Worm (Caenorhabditis elegans): Measurements from ENCODE around the gene W04D12.1.

W04D12.1 gene

DNA sequence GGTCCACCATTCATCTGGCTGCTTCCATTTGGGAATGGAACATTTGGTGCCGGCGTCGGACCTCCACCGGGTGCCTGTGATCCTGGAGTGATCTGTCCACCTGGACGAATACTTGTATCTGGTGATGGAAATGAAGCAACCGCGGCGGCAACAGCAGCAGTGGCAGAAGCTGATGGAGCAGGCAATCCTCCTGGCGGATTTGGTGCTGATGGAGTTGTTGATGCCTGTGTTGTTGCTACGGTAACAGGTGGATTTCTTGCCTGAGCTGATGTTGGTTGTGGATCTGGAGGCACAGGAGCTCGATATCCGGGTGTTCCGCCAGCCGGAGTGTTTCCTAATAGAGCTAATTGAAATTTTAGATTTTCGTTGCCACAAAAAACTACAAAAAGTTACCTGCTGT is 4.3 kb upstream of the W04D12.1 start:
- TF ChIP-seq dmd-4 (tag; optimal IDR thresholded peaks at IDR 0.05) (no peak), F13H6.1 (tag; optimal IDR thresholded peaks at IDR 0.05) (no peak), blmp-1 (tag; optimal IDR thresholded peaks at IDR 0.05; ENCODE audit: insufficient read depth) (no peak), egl-27 (tag; optimal IDR thresholded peaks at IDR 0.05) (no peak), lin-39 (tag; optimal IDR thresholded peaks at IDR 0.05) (no peak), skn-1 (tag; optimal IDR thresholded peaks at IDR 0.05) (no peak), ztf-4 (tag; optimal IDR thresholded peaks at IDR 0.05) (no peak), lin-11 (tag; optimal IDR thresholded peaks at IDR 0.05) (no peak), nhr-6 (tag; optimal IDR thresholded peaks at IDR 0.05) (no peak), nhr-129 (tag; optimal IDR thresholded peaks at IDR 0.05) (no peak), ztf-1 (GFP tag; conservative IDR thresholded peaks at IDR 0.05) (no peak), unc-55 (GFP tag; optimal IDR thresholded peaks at IDR 0.05) (no peak)

DNA sequence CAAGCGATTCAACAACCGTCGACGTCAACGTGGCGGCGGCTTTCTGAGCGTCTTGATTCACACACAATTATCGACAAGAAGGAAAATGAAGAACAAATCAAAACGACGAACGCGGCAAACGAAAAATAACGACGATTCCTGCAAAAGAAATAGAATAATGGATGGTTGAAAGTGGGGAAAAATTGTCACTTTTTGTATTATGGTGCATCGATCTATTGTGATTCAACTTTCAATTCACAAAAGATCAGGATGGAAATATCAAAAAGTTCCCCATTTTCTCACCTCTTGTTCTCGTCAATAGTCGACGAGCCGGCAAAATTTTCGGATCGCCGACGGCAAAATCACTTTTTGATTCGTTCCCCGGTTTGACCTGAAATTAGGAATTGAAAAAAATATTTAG is 3.4 kb upstream of the W04D12.1 start, which contains the start of the genes R12B2.13 and mdt-15:
TSS of gene R12B2.13 (minus strand) at position 101 of the 400 bp plus-strand sequence.
TSS of gene mdt-15 (minus strand) at position 376 of the 400 bp plus-strand sequence.
- no peak for TF ChIP-seq nhr-6 (tag; optimal IDR thresholded peaks at IDR 0.05)
- TF ChIP-seq mab-5 (tag; optimal IDR thresholded peaks at IDR 0.05) = no peak
- TF ChIP-seq ZK546.5 (tag; optimal IDR thresholded peaks at IDR 0.05) = no peak
- TF ChIP-seq nhr-10 (tag; optimal IDR thresholded peaks at IDR 0.05) = no peak
- TF ChIP-seq Y55F3AM.14 (GFP tag; optimal IDR thresholded peaks at IDR 0.05) = no peak

DNA sequence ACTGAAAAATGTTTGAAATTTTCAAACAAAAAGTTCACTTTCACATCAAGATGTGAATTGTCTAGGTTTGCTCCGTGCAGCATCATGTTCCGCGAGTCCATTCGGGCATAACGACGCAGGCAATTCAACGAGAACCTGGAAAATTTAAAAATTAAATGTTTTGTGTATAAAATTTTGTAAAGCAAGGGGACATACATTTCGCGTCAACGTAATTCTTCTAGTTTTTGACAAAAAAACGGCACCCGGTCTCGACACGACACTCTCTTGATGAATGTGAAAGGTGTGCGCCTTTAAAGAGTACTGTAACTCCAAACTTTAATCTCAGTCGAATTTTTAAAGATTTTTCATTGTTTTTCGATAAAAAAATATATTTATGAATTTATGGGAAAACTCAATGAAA is 2.7 kb upstream of the W04D12.1 start, which contains the start of gene R12B2.6:
TSS of gene R12B2.6 (minus strand) at position 101 of the 400 bp plus-strand sequence.
- TF ChIP-seq ceh-82 (tag; optimal IDR thresholded peaks at IDR 0.05) = no peak
- TF ChIP-seq lsy-2 (tag; optimal IDR thresholded peaks at IDR 0.05) = no peak
- no peak for TF ChIP-seq peb-1 (tag; optimal IDR thresholded peaks at IDR 0.05)
- no peak for TF ChIP-seq nhr-6 (tag; optimal IDR thresholded peaks at IDR 0.05)
- no peak for TF ChIP-seq R02D3.7 (tag; optimal IDR thresholded peaks at IDR 0.05)
- no peak for TF ChIP-seq ztf-11 (tag; optimal IDR thresholded peaks at IDR 0.05)
- TF ChIP-seq lin-13 (GFP tag; optimal IDR thresholded peaks at IDR 0.05) = no peak
- no peak for TF ChIP-seq F13H6.1 (tag; optimal IDR thresholded peaks at IDR 0.05)
- TF ChIP-seq unc-55 (GFP tag; optimal IDR thresholded peaks at IDR 0.05) = no peak

DNA sequence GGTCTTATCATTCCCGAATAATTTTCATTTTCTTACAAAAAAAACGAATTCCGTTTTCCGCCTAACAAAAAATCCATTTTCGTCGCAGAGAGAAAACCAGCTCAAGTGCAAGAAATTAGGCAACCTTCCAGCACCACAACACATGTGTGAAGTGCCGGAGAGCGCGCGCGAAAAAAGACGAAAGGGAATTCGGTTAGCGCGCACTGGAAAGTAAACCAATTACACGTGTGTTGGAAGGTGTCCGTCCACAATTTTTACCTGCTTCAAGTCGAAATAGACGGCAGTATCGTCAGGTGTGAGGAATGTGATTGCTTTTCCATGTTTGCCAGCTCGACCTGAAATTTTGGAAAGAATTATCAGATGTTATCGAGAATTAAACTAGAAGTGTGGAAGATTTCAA is 2.1 kb upstream of the W04D12.1 start:
- TF ChIP-seq unc-62 (GFP tag; optimal IDR thresholded peaks at IDR 0.05) = no peak
- TF ChIP-seq blmp-1 (tag; optimal IDR thresholded peaks at IDR 0.05; ENCODE audit: insufficient read depth) = no peak
- TF ChIP-seq nhr-23 (tag; optimal IDR thresholded peaks at IDR 0.05) = no peak
- no peak for TF ChIP-seq mab-5 (tag; optimal IDR thresholded peaks at IDR 0.05)
- TF ChIP-seq alr-1 (tag; optimal IDR thresholded peaks at IDR 0.05) = no peak
- no peak for TF ChIP-seq aly-2 (tag; optimal IDR thresholded peaks at IDR 0.05)
- no peak for TF ChIP-seq nhr-77 (tag; optimal IDR thresholded peaks at IDR 0.05)
- TF ChIP-seq unc-39 (tag; optimal IDR thresholded peaks at IDR 0.05) = no peak

DNA sequence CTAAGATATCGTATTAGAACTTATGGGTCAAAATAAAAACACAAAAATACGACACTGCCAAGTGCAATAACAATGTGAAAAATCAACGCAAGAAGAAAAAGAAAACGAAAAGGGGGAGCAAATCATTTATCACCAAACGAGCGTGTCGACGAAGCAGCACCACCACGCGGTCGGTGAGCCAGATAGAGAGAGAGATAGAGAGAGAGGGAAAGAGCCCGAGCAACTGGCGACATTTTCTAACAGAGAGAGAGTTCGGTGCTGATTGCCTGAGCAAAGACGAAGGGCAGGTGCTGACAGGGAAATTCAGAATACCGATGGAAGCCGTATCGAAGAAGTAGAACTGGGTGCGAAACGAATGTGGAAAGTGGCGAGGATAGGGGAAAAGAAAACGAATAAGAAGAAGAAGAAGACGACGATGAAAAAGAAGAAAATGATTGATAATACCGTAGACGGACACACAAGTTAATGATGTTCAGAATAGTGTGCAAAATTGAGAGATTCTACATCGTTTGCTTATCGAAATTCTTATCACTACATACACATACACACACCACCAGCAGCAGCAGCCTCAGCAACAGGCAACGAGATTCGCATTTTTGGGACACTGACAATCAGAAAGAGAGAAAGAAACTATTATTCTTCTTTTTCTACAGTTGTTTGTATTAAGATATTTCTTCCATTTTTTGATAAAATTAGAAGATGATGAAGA is 1.4 kb upstream of the W04D12.1 start:
- TF ChIP-seq peb-1 (tag; optimal IDR thresholded peaks at IDR 0.05) = no peak
- TF ChIP-seq blmp-1 (tag; optimal IDR thresholded peaks at IDR 0.05; ENCODE audit: insufficient read depth) = peak; percentile 37
- peak; percentile 39 for TF ChIP-seq sma-3 (GFP tag; optimal IDR thresholded peaks at IDR 0.05)
- no peak for TF ChIP-seq dmd-4 (tag; optimal IDR thresholded peaks at IDR 0.05)
- TF ChIP-seq nhr-77 (tag; optimal IDR thresholded peaks at IDR 0.05) = no peak
- TF ChIP-seq F13H6.1 (tag; optimal IDR thresholded peaks at IDR 0.05) = peak; percentile 23
- TF ChIP-seq ztf-1 (GFP tag; conservative IDR thresholded peaks at IDR 0.05) = no peak
- peak; percentile 85 for TF ChIP-seq fos-1 (tag; optimal IDR thresholded peaks at IDR 0.05)
- no peak for TF ChIP-seq nhr-12 (tag; optimal IDR thresholded peaks at IDR 0.05)
- no peak for TF ChIP-seq egl-27 (tag; optimal IDR thresholded peaks at IDR 0.05)
- TF ChIP-seq mdl-1 (tag; optimal IDR thresholded peaks at IDR 0.05) = no peak
- no peak for TF ChIP-seq alr-1 (tag; optimal IDR thresholded peaks at IDR 0.05)
- no peak for TF ChIP-seq ztf-11 (tag; optimal IDR thresholded peaks at IDR 0.05)
- no peak for TF ChIP-seq lin-11 (tag; optimal IDR thresholded peaks at IDR 0.05)
- no peak for TF ChIP-seq elt-3 (tag; optimal IDR thresholded peaks at IDR 0.05)
- peak; percentile 57 for TF ChIP-seq crh-2 (tag; optimal IDR thresholded peaks at IDR 0.05)
- TF ChIP-seq ztf-4 (tag; optimal IDR thresholded peaks at IDR 0.05) = peak; percentile 50
- TF ChIP-seq nhr-129 (tag; optimal IDR thresholded peaks at IDR 0.05) = peak; percentile 38
- no peak for TF ChIP-seq lsy-2 (tag; optimal IDR thresholded peaks at IDR 0.05)
- TF ChIP-seq nhr-21 (tag; optimal IDR thresholded peaks at IDR 0.05) = peak; percentile 52
- TF ChIP-seq sma-9 (GFP tag; optimal IDR thresholded peaks at IDR 0.05) = peak; percentile 48
- TF ChIP-seq sma-9 (tag; optimal IDR thresholded peaks at IDR 0.05) = no peak
- no peak for TF ChIP-seq sem-4 (tag; optimal IDR thresholded peaks at IDR 0.05)
